Worm (Caenorhabditis elegans) whole organism, L4 larva: ENCODE measurements around the gene sprr-1.

Source experiments
- F26F4.8 ChIP-seq: fragments of 200-800 bp; sonication (Bioruptor generic); conservative IDR thresholded peaks from 2 replicates; pipeline ENCODE4 v1.3.6; 2022; ENCODE audit warnings: missing genetic modification characterization, missing compliant biosample characterization
- F44E2.7 ChIP-seq: fragments of 200-800 bp; sonication (Bioruptor generic); IDR thresholded peaks from 2 replicates; pipeline ENCODE4 v2.1.2; 2022; ENCODE audit warnings: missing genetic modification characterization, missing compliant biosample characterization
- Y48G9A.11 ChIP-seq: fragments of 200-800 bp; sonication (Bioruptor generic); IDR thresholded peaks from 2 replicates; pipeline ENCODE4 v1.3.6; 2022; ENCODE audit warnings: missing genetic modification reagents, missing genetic modification characterization, missing compliant biosample characterization
- aha-1 ChIP-seq: fragments of 150-350 bp; peaks from one replicate; lab custom pipeline; 2014; ENCODE audit warnings: missing biosample characterization, missing genetic modification characterization
- ceh-82 ChIP-seq: sonication (generic microtip); optimal IDR thresholded peaks from 2 replicates; lab custom pipeline; 2017; ENCODE audit warnings: missing biosample characterization, missing genetic modification characterization
- egl-43 ChIP-seq: fragments of 200-800 bp; sonication (Bioruptor generic); IDR thresholded peaks from 2 replicates; pipeline ENCODE4 v1.3.6; 2022; ENCODE audit warnings: missing genetic modification reagents, missing genetic modification characterization, missing compliant biosample characterization
- hlh-11 ChIP-seq: fragments of 200-800 bp; sonication (Bioruptor generic); optimal IDR thresholded peaks from 2 replicates; lab custom pipeline; 2018; ENCODE audit warnings: mild to moderate bottlenecking, missing genetic modification characterization, missing compliant biosample characterization
- lin-13 ChIP-seq: fragments of 150-350 bp; optimal IDR thresholded peaks from 2 replicates; lab custom pipeline; 2014; ENCODE audit warnings: missing biosample characterization, missing genetic modification reagents, missing genetic modification characterization
- lin-15B ChIP-seq: fragments of 150-350 bp; sonication (generic microtip); optimal IDR thresholded peaks from 3 replicates; lab custom pipeline; 2014; ENCODE audit warnings: missing biosample characterization, missing genetic modification characterization
- nhr-111 ChIP-seq: fragments of 200-800 bp; sonication (Bioruptor generic); optimal IDR thresholded peaks from 2 replicates; lab custom pipeline; 2018; ENCODE audit warnings: mild to moderate bottlenecking, missing genetic modification characterization, missing compliant biosample characterization
- nhr-28 ChIP-seq: fragments of 150-350 bp; optimal IDR thresholded peaks from 2 replicates; lab custom pipeline; 2014; ENCODE audit warnings: missing biosample characterization, missing genetic modification characterization
- nhr-48 ChIP-seq: sonication (generic microtip); optimal IDR thresholded peaks from 2 replicates; lab custom pipeline; 2016; ENCODE audit warnings: mild to moderate bottlenecking, missing genetic modification characterization, missing compliant biosample characterization
- nhr-76 ChIP-seq: fragments of 150-350 bp; optimal IDR thresholded peaks from 2 replicates; lab custom pipeline; 2014; ENCODE audit warnings: missing biosample characterization, missing genetic modification characterization
- saeg-2 ChIP-seq: fragments of 200-800 bp; sonication (Bioruptor generic); IDR thresholded peaks from 2 replicates; pipeline ENCODE4 v1.3.6; 2022; ENCODE audit warnings: missing genetic modification reagents, missing genetic modification characterization, missing compliant biosample characterization
- set-16 ChIP-seq: fragments of 200-800 bp; sonication (Bioruptor generic); IDR thresholded peaks from 2 replicates; pipeline ENCODE4 v1.3.6; 2022; ENCODE audit warnings: missing genetic modification reagents, missing genetic modification characterization, missing compliant biosample characterization
- snpc-1.2 ChIP-seq: fragments of 200-800 bp; sonication (Bioruptor generic); IDR thresholded peaks from 2 replicates; pipeline ENCODE4 v1.3.6; 2022; ENCODE audit warnings: missing genetic modification reagents, missing genetic modification characterization, missing compliant biosample characterization
- tag-97 ChIP-seq: fragments of 200-800 bp; sonication (Bioruptor generic); IDR thresholded peaks from 2 replicates; pipeline ENCODE4 v1.3.6; 2022; ENCODE audit warnings: missing genetic modification characterization, missing compliant biosample characterization
- unc-62 ChIP-seq, 3 experiments: fragments of 150-350 bp in 1 of 3; sonication (generic microtip); optimal IDR thresholded peaks in 2 of 3; peaks in 1 of 3; 1 replicate in 1 of 3; 2 replicates in 2 of 3; lab custom pipeline; 2014 to 2017; ENCODE audit warnings: missing biosample characterization in 3 of 3, missing genetic modification characterization in 3 of 3, missing genetic modification reagents in 3 of 3, missing genotype in 1 of 3
- vab-7 ChIP-seq: fragments of 200-800 bp; sonication (Bioruptor generic); IDR thresholded peaks from 2 replicates; pipeline ENCODE4 v1.3.6; 2022; ENCODE audit warnings: missing genetic modification reagents, missing genetic modification characterization, missing compliant biosample characterization
- zip-11 ChIP-seq: fragments of 200-800 bp; sonication (Bioruptor generic); IDR thresholded peaks from 2 replicates; pipeline ENCODE4 v1.3.6; 2022; ENCODE audit warnings: missing genetic modification characterization, missing compliant biosample characterization
- ztf-11 ChIP-seq: fragments of 150-350 bp; optimal IDR thresholded peaks from 2 replicates; lab custom pipeline; 2014; ENCODE audit warnings: missing biosample characterization, missing genetic modification characterization

sprr-1 gene

DNA sequence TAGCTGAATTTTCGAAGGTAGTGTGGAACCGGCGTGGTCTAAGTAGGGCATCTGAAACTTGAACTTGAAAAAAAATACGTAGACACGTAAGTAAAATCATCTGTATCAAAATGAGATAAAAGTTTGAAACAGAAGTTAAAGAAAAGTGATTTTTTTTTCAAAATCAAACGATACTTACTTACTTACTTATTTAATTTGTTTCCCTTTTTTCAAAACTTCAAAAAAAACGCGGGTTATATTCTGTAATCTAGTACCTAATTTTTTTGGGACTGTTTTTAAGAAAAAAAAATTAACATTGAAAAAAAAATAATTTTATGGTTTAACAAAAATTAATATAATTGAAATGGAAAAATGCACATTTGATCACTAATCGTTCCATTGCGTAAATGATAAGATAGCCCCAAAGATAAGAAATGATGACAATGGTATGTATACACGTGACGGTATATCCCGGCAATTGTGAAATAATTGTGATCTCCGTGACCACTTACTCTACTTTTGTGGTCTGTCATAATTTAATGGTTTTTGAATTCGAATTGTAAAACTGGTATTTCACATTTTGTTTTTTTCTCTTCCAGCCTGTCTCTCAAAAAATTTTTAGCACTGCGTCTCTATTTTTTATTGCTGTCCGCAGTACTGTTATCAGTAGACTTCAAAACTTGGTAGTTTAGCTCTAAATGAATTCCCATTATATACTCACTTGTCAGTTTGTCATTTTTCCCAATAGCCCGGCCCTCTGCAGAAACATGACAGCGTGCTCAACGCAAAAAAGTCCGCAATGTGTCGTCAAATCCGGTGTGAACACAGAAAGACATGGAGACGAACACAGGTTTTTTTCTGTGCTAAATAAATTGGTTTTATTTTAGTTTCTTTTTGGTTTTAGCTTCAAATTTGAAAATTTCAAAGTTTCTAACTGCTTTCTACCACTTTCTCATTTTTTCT lies 25.1 kb upstream of the sprr-1 start, which contains the start of gene mocs-1 (continued):
- no peak for TF ChIP-seq nhr-76 (tag; lab: Kevin White, UChicago)

DNA sequence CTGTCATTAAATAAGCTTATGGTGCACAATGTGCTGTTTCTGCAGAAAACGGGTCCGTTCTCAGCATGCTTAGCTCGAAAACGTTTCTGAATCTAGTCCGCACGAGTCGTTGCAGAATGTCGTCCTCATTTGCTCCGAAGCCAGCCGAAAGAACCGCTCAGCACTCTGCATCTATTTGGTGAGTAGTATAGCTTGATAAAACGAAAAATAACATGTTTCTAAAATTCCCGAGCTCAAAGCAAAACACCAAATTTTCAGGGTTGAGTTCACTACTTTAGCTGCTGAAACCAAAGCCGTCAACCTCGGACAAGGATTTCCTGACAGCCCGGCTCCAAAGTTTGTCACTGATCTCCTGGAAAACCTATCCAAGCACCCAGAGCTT lies 24.4 kb upstream of the sprr-1 start, which contains the start of gene nkat-3:
Gene nkat-3 (plus strand): TSS at position 46 of the 382 bp plus-strand sequence.
- TF ChIP-seq aha-1 (tag; lab: Kevin White, UChicago) (peak; percentile 90), lin-13 (GFP tag; lab: Kevin White, UChicago) (no peak)

DNA sequence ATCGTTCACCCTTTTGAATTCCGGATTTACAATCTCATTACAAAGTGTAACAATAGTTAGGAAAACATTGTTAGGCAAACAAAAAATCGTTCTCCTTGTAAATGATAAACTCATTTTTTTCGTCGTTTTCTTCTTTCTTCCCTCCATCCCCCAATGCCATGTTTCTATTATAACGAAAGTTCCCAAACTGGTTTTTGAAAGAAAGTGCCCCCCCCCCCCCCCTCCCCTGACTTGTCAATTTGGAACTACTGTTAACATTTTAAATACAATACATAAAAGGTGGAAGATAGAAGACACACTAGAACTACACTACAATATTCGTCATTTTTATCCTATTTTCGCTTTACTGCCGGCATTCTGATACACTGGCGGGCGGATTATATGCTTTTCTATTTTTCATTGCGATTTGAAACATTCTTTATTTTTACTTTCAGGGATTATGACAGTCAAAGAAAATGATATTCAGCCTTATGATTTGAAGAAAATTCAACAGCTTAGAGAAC lies 19.8 kb upstream of the sprr-1 start, which contains the start of gene R03A10.5:
Gene R03A10.5 (plus strand): TSS at position 431 of the 503 bp plus-strand sequence.
- TF ChIP-seq unc-62 (GFP tag; optimal IDR thresholded peaks at IDR 0.05 in 1 of 2; lab: Kevin White, UChicago) (no peak), unc-62 (tag; optimal IDR thresholded peaks at IDR 0.05; lab: Kevin White, UChicago) (no peak), vab-7 (GFP tag; lab: Robert Waterston, UW) (no peak), ceh-82 (no peak), nhr-28 (tag; lab: Kevin White, UChicago) (peak; percentile 96), saeg-2 (GFP tag; lab: Robert Waterston, UW) (no peak)

DNA sequence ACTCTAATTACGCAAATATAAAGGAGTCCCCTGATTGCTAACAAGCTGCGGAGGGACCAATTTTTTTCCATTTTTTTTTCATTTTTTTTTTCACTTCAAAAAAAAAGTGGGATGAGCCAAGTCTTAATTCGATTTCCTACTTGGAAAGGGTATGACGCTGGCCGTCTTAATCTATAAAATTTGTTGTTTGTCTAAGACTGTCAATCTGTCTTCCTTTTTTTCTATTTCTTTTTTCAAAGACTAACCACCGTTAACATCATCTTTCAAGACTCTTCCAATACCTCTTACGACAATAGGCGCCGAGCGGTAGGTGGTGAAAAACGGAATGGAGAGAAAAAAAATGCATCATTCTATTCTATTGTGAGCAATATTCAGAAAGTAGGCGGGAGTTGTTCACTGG lies 1.1 kb upstream of the sprr-1 start:
- TF ChIP-seq lin-15B (no peak), aha-1 (tag; lab: Kevin White, UChicago) (peak; percentile 96)

DNA sequence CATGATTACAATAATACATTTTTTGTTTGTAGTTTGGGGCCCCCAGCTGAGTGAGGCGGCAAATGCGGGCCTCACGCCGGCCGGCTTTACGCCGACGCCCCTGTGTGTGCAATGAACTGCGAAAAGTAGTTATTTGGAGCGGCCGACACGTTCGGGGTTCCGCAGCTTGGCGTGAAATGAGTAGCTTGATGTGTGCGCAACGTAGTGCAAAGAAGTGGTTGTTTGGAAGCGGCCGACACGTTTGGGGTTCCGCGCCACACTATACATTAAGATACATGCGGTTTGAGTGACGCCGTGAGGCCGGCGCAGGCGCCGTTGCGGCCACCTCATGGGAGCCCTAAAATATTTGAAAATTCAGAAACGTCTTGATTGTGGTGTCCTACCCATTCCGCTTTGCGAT lies 2.6 kb downstream of the sprr-1 start:
- 0 out of 2 replicates have a peak, but pooled peaks have one; percentile 42 for TF ChIP-seq snpc-1.2 (GFP tag; lab: Robert Waterston, UW)
- 0 out of 2 replicates have a peak, but pooled peaks have one; percentile 10 for TF ChIP-seq egl-43 (GFP tag; lab: Robert Waterston, UW)
- no peak for TF ChIP-seq ztf-11
- peak; percentile 52 for TF ChIP-seq set-16
- TF ChIP-seq F44E2.7 (GFP tag; lab: Robert Waterston, UW): no peak
- no peak for TF ChIP-seq zip-11 (GFP tag; lab: Robert Waterston, UW)

DNA sequence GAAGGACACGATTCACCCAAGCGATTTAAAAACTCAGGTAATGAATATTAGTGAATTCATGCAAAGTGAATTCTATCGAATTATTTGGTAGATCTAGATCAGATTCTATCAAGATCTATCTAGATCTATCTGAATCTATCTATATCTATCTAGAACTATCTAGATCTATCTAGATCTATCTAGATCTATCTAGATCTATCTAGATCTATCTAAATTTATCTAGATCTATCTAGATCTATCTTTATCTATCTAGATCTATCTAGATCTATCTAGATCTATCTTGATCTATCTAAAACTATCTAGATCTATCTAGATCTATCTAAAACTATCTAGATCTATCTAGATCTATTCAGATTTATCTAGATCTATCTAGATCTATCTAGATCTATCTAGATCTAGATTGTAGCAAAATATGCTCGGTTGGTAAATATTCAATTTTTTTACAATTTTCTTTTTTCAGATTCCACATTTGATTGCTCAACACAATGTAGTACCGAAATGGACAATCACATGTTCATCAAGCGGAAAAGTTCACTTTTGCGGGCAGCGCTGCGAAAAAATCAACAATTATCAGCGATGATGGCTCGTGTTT lies 4.0 kb downstream of the sprr-1 start:
- TF ChIP-seq zip-11 (GFP tag; lab: Robert Waterston, UW) (no peak), nhr-48 (tag; lab: Kevin White, UChicago) (peak; percentile 6)

DNA sequence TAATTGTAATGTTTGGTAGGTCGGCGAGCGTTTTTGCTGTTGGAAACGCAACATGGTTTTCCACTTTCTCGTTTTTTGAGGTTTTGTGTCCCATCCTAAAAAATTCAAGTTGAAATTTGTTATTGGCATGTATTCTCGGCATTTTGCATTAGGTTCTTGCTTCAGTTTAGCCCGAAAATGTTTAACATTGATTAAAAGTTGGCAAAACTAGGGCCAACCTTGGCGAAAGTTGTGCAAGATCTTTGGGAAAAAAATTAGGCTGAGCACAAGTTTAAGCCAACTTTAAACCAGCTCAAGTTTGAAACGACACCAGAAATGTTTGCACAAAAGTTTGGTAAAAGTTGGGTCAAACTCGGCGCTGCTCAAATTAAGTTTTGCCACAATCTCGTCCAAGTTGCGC lies 11.2 kb downstream of the sprr-1 start, which contains the start of gene exc-1:
Gene exc-1 (minus strand): TSS at position 101 of the 400 bp plus-strand sequence.
- TF ChIP-seq F26F4.8 (GFP tag; lab: Robert Waterston, UW) (no peak), tag-97 (GFP tag; lab: Robert Waterston, UW) (no peak), Y48G9A.11 (GFP tag; lab: Robert Waterston, UW) (no peak)
- TF ChIP-seq, all 104 proteins: peak for 0

DNA sequence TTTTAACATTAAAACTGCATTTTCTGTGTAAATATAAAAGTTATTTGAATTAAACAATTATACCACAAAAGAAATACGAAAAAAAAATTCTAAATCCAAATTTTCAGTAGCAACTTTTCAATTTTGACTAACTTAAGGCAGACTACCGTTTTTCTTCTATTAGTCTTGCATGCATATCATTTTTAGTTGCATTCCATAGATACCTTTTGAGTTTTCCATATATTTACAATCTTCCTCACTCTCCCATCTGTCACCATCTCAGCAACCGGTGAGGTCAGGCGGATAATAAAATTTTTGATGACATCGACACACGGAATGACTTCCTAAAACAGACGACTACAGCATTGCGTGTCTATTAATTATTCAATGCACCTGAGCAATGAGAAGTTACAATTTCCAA lies 12.6 kb downstream of the sprr-1 start, which contains the start of gene gcy-36:
Gene gcy-36 (plus strand): TSS at position 301 of the 400 bp plus-strand sequence.
- TF ChIP-seq unc-62 (GFP tag; optimal IDR thresholded peaks at IDR 0.05 in 1 of 2; lab: Kevin White, UChicago) (peak in 1 of 2 experiments; percentile 60), unc-62 (tag; optimal IDR thresholded peaks at IDR 0.05; lab: Kevin White, UChicago) (no peak), hlh-11 (tag; lab: Kevin White, UChicago) (no peak)

DNA sequence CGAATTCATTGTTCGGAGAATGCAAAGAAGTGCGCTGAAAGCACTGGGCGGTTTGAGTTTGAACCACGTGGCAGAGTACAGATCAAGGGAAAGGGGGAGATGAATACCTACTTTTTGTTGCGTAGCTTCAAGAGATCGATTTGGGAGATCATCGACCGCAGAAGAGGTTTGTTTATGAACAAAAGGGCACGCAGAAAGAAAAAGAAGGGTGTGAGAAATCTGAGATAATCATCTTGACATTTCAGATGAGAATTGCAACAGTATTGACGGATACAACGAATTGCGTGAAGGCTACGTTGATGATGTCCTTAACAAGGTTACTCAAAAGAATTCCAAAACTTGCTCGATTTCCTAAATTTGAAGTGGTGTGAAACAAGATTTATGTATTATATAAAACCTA lies 19.2 kb downstream of the sprr-1 start:
- TF ChIP-seq unc-62 (GFP tag; optimal IDR thresholded peaks at IDR 0.05 in 1 of 2; lab: Kevin White, UChicago) (peak in 1 of 2 experiments; percentile 4), unc-62 (tag; optimal IDR thresholded peaks at IDR 0.05; lab: Kevin White, UChicago) (no peak), nhr-111 (GFP tag; lab: Kevin White, UChicago) (no peak)
